Fruit fly (Drosophila melanogaster) ovary, adult (tissue): Measurements from ENCODE around the gene CG31789.

ENCODE experiments used
- CG17801 ChIP-seq: fragments of 200-800 bp; optimal IDR thresholded peaks from 2 replicates; lab custom pipeline; 2019; ENCODE audit warnings: missing biosample characterization, mild to moderate bottlenecking, missing genetic modification characterization, moderate library complexity; ENCODE audit not compliant: partially characterized antibody

The CG31789 gene

dm6 chr2L:18624362-18624761 lies 18.6 kb downstream of the CG31789 start:
- no peak for TF ChIP-seq CG17801 (GFP tag; lab: Kevin White, UChicago)

dm6 chr2L:18625009-18625408 lies 19.3 kb downstream of the CG31789 start:
- no peak for TF ChIP-seq CG17801 (GFP tag; lab: Kevin White, UChicago)

dm6 chr2L:18625470-18625869 lies 19.7 kb downstream of the CG31789 start:
- no peak for TF ChIP-seq CG17801 (GFP tag; lab: Kevin White, UChicago)

dm6 chr2L:18626987-18627386 lies 21.3 kb downstream of the CG31789 start:
- TF ChIP-seq CG17801 (GFP tag; lab: Kevin White, UChicago), result no peak

DNA sequence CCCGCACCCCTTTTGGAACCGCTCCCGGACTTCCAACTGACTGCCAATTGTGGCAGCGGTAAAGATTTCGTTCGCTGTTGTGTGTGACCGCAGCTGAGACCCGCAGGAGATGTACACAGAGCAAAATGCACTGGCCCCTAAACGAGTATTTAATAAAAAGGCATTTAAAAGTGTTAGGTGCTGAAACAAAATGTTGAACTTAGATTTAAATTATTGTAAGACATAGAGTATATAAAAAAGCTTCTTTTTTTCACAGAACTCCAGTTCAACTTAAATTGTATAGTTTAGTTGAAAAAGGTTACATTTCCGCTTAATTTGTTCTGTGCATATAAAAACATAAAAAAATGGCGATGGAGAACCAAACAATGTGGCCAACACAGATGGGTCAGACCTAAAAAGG lies 22.4 kb downstream of the CG31789 start:
- TF ChIP-seq CG17801 (GFP tag; lab: Kevin White, UChicago), result no peak

dm6 chr2L:18629144-18629543 lies 23.4 kb downstream of the CG31789 start:
- no peak for TF ChIP-seq CG17801 (GFP tag; lab: Kevin White, UChicago)

dm6 chr2L:18630611-18631221 lies 25.0 kb downstream of the CG31789 start:
- TF ChIP-seq CG17801 (GFP tag; lab: Kevin White, UChicago), result no peak

- TF ChIP-seq CG17801 (GFP tag; lab: Kevin White, UChicago), result peak; percentile 26
Observed at dm6 chr2L:18632389-18632788, 26.7 kb downstream of the CG31789 start.

DNA sequence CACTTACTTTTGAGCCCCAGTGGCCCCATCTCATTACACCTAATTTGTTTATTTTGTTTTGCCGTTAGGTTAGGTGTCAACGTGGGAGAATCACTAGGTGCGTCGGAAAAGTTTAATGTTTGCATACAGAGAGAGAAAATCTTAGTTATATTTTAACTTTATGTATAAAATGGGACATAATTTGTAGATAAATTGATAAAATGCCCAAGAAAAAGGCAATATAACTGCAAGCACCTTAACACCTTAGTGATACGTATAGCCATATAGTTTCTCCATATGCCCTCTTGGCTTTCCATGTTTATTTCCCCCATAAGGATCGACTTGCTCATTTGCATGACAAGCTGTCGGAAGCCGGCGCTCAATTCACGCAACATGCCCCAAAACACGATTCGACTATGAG lies 33.2 kb downstream of the CG31789 start:
- no peak for TF ChIP-seq CG17801 (GFP tag; lab: Kevin White, UChicago)

- no peak for TF ChIP-seq CG17801 (GFP tag; lab: Kevin White, UChicago)
Observed at dm6 chr2L:18641087-18641486, 35.4 kb downstream of the CG31789 start.

dm6 chr2L:18645468-18645867 lies 39.7 kb downstream of the CG31789 start:
- TF ChIP-seq CG17801 (GFP tag; lab: Kevin White, UChicago), result no peak

dm6 chr2L:18647857-18648652 lies 42.3 kb downstream of the CG31789 start:
- TF ChIP-seq CG17801 (GFP tag; lab: Kevin White, UChicago), result no peak

dm6 chr2L:18652663-18653327 lies 47.1 kb downstream of the CG31789 start, which contains the start of gene Cyp310a1:
TSS of gene Cyp310a1 (minus strand) at chr2L:18653010.
- TF ChIP-seq CG17801 (GFP tag; lab: Kevin White, UChicago), result no peak

DNA sequence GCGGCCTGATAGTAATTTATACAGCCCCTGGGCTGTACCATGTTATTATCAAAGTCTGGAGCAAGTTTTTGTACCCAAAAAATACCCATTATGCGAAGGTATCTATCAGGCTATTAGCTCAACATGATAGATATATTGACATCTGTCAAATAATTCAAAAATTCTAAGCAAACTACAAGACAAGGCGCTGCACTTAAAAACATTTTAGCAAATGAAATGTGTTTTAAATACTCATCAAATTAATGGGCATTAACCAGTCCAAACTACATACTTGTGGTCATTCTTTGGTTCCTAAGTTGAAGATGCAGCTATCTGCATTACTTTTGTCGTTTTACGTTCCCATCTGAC lies 47.6 kb downstream of the CG31789 start:
- no peak for TF ChIP-seq CG17801 (GFP tag; lab: Kevin White, UChicago)
